Fruit fly (Drosophila melanogaster) whole organism: ENCODE measurements around the gene siz.

Experiments used
- CG8478 ChIP-seq: fragments of >200 bp; optimal IDR thresholded peaks from 2 replicates; lab custom pipeline; 2018; ENCODE audit warnings: inconsistent platforms
- pan ChIP-seq: fragments of >200 bp; optimal IDR thresholded peaks from 2 replicates; lab custom pipeline; 2017

DNA sequence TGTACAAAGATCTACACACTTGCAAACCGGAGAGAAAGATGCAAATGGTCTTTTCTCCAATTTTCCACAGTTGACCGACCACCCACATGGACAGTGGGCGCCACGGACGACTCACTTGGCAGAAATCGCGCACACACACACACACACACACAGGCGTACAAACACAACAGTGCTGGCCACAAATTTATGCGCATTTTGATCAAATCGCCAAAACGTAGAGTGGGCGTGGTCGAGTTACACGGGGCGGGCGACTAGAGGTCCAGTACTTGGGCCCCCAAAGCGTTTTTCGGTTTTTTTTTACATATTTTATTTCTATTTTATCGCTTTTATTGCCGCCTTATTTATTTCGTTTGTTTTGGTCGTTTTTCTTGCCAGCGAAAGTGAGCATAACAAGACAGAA is 84.3 kb downstream of the siz start:
- TF ChIP-seq pan (lab: Kevin White, UChicago) (no peak), CG8478 (lab: Kevin White, UChicago) (no peak)
